Fruit fly (Drosophila melanogaster) whole organism, embryonic: ENCODE results near the gene CG13653.

Experiments
- Asciz ChIP-seq: fragments of 200-800 bp; sonication (Bioruptor generic); optimal IDR thresholded peaks from 2 replicates; lab custom pipeline; 2017; ENCODE audit warnings: missing biosample characterization, mild to moderate bottlenecking, missing genetic modification characterization, missing genetic modification reagents
- Awh ChIP-seq: fragments of 200-800 bp; sonication (Bioruptor generic); IDR thresholded peaks from 2 replicates; pipeline ENCODE4, ENCODE4 v1.3.6; 2022; ENCODE audit warnings: missing biosample characterization, missing genetic modification characterization
- B-H2 ChIP-seq: fragments of 200-800 bp; sonication (Bioruptor generic); optimal IDR thresholded peaks from 2 replicates; lab custom pipeline; 2018; ENCODE audit warnings: missing biosample characterization, mild to moderate bottlenecking, missing genetic modification characterization
- Bdp1 ChIP-seq: fragments of 200-800 bp; sonication (Bioruptor generic); optimal IDR thresholded peaks from 3 replicates; lab custom pipeline; 2016; ENCODE audit warnings: missing biosample characterization, missing genetic modification characterization
- C15 ChIP-seq: fragments of 200-800 bp; sonication (Bioruptor generic); IDR thresholded peaks from 3 replicates; pipeline ENCODE4 v1.3.6; 2022; ENCODE audit warnings: missing biosample characterization, missing genetic modification characterization
- CG10565 ChIP-seq: fragments of 200-800 bp; sonication (Bioruptor generic); optimal IDR thresholded peaks from 3 replicates; lab custom pipeline; 2016; ENCODE audit warnings: missing biosample characterization, mild to moderate bottlenecking, missing genetic modification characterization
- CG10979 ChIP-seq: fragments of 200-800 bp; sonication (Bioruptor generic); optimal IDR thresholded peaks from 2 replicates; lab custom pipeline; 2018; ENCODE audit warnings: missing biosample characterization, mild to moderate bottlenecking, missing genetic modification characterization, moderate library complexity
- CG11085 ChIP-seq: fragments of 200-800 bp; sonication (Bioruptor generic); IDR thresholded peaks from 2 replicates; pipeline ENCODE4 v1.3.6; 2022; ENCODE audit warnings: missing biosample characterization, missing genetic modification characterization
- CG12219 ChIP-seq: fragments of 200-800 bp; sonication (Bioruptor generic); optimal IDR thresholded peaks from 3 replicates; lab custom pipeline; 2018; ENCODE audit warnings: missing biosample characterization, mild to moderate bottlenecking, missing genetic modification characterization
- CG12744 ChIP-seq: fragments of 200-800 bp; sonication (Bioruptor generic); optimal IDR thresholded peaks from 2 replicates; lab custom pipeline; 2016; ENCODE audit warnings: missing biosample characterization, missing genetic modification characterization
- CG15696 ChIP-seq: fragments of 200-800 bp; sonication (Bioruptor generic); optimal IDR thresholded peaks from 2 replicates; lab custom pipeline; 2019; ENCODE audit warnings: missing biosample characterization, mild to moderate bottlenecking, missing genetic modification characterization, moderate library complexity
- CG17328 ChIP-seq: fragments of 200-800 bp; sonication (Bioruptor generic); IDR thresholded peaks from 2 replicates; pipeline ENCODE4 v1.3.6; 2022; ENCODE audit warnings: missing biosample characterization, missing genetic modification characterization
- CG2199 ChIP-seq: fragments of 200-800 bp; sonication (Bioruptor generic); IDR thresholded peaks from 3 replicates; pipeline ENCODE4 v1.3.6; 2022; ENCODE audit warnings: missing biosample characterization, missing genetic modification characterization
- CG2678 ChIP-seq: fragments of 200-800 bp; sonication (Bioruptor generic); optimal IDR thresholded peaks from 3 replicates; lab custom pipeline; 2019; ENCODE audit warnings: missing biosample characterization, mild to moderate bottlenecking, missing genetic modification characterization, moderate library complexity
- CG43689 ChIP-seq: fragments of 200-800 bp; sonication (Bioruptor generic); IDR thresholded peaks from 2 replicates; pipeline ENCODE4 v1.3.6; 2022; ENCODE audit warnings: missing biosample characterization, missing genetic modification characterization
- CG6813 ChIP-seq: fragments of 200-800 bp; sonication (Bioruptor generic); optimal IDR thresholded peaks from 2 replicates; lab custom pipeline; 2017; ENCODE audit warnings: missing biosample characterization, missing genetic modification characterization, mild to moderate bottlenecking, moderate library complexity, missing genetic modification reagents
- CG7357 ChIP-seq: fragments of 200-800 bp; sonication (Bioruptor generic); IDR thresholded peaks from 3 replicates; pipeline ENCODE4 v1.3.6; 2022; ENCODE audit warnings: missing biosample characterization, missing genetic modification characterization
- CG7745 ChIP-seq: fragments of 200-800 bp; sonication (Bioruptor generic); optimal IDR thresholded peaks from 2 replicates; lab custom pipeline; 2018; ENCODE audit warnings: missing biosample characterization, mild to moderate bottlenecking, missing genetic modification characterization, moderate library complexity
- CG7839 ChIP-seq: fragments of 200-800 bp; sonication (Bioruptor generic); optimal IDR thresholded peaks from 3 replicates; lab custom pipeline; 2018; ENCODE audit warnings: missing biosample characterization, mild to moderate bottlenecking, missing genetic modification characterization, moderate library complexity
- CG8089 ChIP-seq: fragments of 200-800 bp; sonication (Bioruptor generic); optimal IDR thresholded peaks from 3 replicates; lab custom pipeline; 2016; ENCODE audit warnings: missing biosample characterization, missing genetic modification characterization
- Doc2 ChIP-seq: fragments of 200-800 bp; sonication (Bioruptor generic); IDR thresholded peaks from 2 replicates; pipeline ENCODE4 v1.3.6; 2022; ENCODE audit warnings: missing biosample characterization, missing genetic modification characterization
- Dref ChIP-seq: fragments of 200-800 bp; sonication (Bioruptor generic); IDR thresholded peaks from 2 replicates; pipeline ENCODE4 v1.3.6; 2022; ENCODE audit warnings: missing biosample characterization, missing genetic modification characterization
- E2f2 ChIP-seq: fragments of 200-800 bp; sonication (Bioruptor generic); IDR thresholded peaks from 2 replicates; pipeline ENCODE4 v1.3.6; 2022; ENCODE audit warnings: missing biosample characterization, missing genetic modification characterization
- Fer3 ChIP-seq: fragments of 200-800 bp; sonication (Bioruptor generic); optimal IDR thresholded peaks from 2 replicates; lab custom pipeline; 2018; ENCODE audit warnings: missing biosample characterization, mild to moderate bottlenecking, missing genetic modification characterization, moderate library complexity
- Gsc ChIP-seq: fragments of 200-800 bp; sonication (Bioruptor generic); IDR thresholded peaks from 2 replicates; pipeline ENCODE4 v1.3.6; 2022; ENCODE audit warnings: missing biosample characterization, missing genetic modification characterization
- H15 ChIP-seq: fragments of 200-800 bp; sonication (Bioruptor generic); IDR thresholded peaks from 3 replicates; pipeline ENCODE4 v1.3.6; 2022; ENCODE audit warnings: missing biosample characterization, missing genetic modification characterization
- Hr3 ChIP-seq: fragments of 200-800 bp; sonication (Bioruptor generic); optimal IDR thresholded peaks from 3 replicates; lab custom pipeline; 2016; ENCODE audit warnings: missing biosample characterization, missing genetic modification characterization
- NC2β ChIP-seq: fragments of 200-800 bp; sonication (Bioruptor generic); optimal IDR thresholded peaks from 2 replicates; lab custom pipeline; 2016; ENCODE audit warnings: missing biosample characterization, missing genetic modification characterization
- Oli ChIP-seq: fragments of 200-800 bp; sonication (Bioruptor generic); optimal IDR thresholded peaks from 2 replicates; lab custom pipeline; 2018; ENCODE audit warnings: missing biosample characterization, mild to moderate bottlenecking, missing genetic modification characterization, moderate library complexity
- PHDP ChIP-seq: fragments of 200-800 bp; sonication (Bioruptor generic); optimal IDR thresholded peaks from 3 replicates; lab custom pipeline; 2018; ENCODE audit warnings: missing biosample characterization, mild to moderate bottlenecking, missing genetic modification characterization, moderate library complexity
- Sry-β ChIP-seq: fragments of 200-800 bp; sonication (Bioruptor generic); optimal IDR thresholded peaks from 2 replicates; lab custom pipeline; 2018; ENCODE audit warnings: missing biosample characterization, mild to moderate bottlenecking, missing genetic modification characterization, moderate library complexity
- TFAM ChIP-seq: fragments of 200-800 bp; sonication (Bioruptor generic); optimal IDR thresholded peaks from 2 replicates; lab custom pipeline; 2017; ENCODE audit warnings: missing biosample characterization, missing genetic modification characterization, inconsistent platforms
- Taf1 ChIP-seq: fragments of 200-800 bp; sonication (Bioruptor generic); IDR thresholded peaks from 2 replicates; pipeline ENCODE4 v1.3.6; 2022; ENCODE audit warnings: missing biosample characterization, missing genetic modification characterization
- bbx ChIP-seq: fragments of 200-800 bp; sonication (Bioruptor generic); IDR thresholded peaks from 2 replicates; pipeline ENCODE4 v1.3.6; 2022; ENCODE audit warnings: missing biosample characterization, missing genetic modification characterization; ENCODE audit not compliant: partially characterized antibody
- chif ChIP-seq, 2 experiments: fragments of 200-800 bp; sonication (Bioruptor generic); optimal IDR thresholded peaks; 3 replicates each; lab custom pipeline; 2016; ENCODE audit warnings: missing biosample characterization in 2 of 2, missing genetic modification characterization in 2 of 2
- danr ChIP-seq: fragments of 200-800 bp; sonication (Bioruptor generic); IDR thresholded peaks from 2 replicates; pipeline ENCODE4 v1.3.6; 2022; ENCODE audit warnings: missing biosample characterization, missing genetic modification characterization
- dpn ChIP-seq, 2 experiments: fragments of 200-800 bp; sonication (Bioruptor generic); optimal IDR thresholded peaks; 3 replicates each; lab custom pipeline; 2016; ENCODE audit warnings: missing biosample characterization in 2 of 2, missing genetic modification characterization in 2 of 2
- esg ChIP-seq: fragments of 200-800 bp; sonication (Bioruptor generic); conservative IDR thresholded peaks from 2 replicates; pipeline ENCODE4 v1.3.6; 2022; ENCODE audit warnings: missing biosample characterization, missing genetic modification characterization
- ftz-f1 ChIP-seq: fragments of 200-800 bp; sonication (Bioruptor generic); optimal IDR thresholded peaks from 2 replicates; lab custom pipeline; 2016; ENCODE audit warnings: missing biosample characterization, missing genetic modification characterization
- hb ChIP-seq: fragments of 200-800 bp; sonication (Bioruptor generic); IDR thresholded peaks from 3 replicates; pipeline ENCODE4 v1.3.6; 2022; ENCODE audit warnings: missing biosample characterization, missing genetic modification characterization; ENCODE audit not compliant: partially characterized antibody
- mirr ChIP-seq: fragments of 200-800 bp; sonication (Bioruptor generic); optimal IDR thresholded peaks from 3 replicates; lab custom pipeline; 2018; ENCODE audit warnings: missing biosample characterization, mild to moderate bottlenecking, missing genetic modification characterization
- nau ChIP-seq: fragments of 200-800 bp; sonication (Bioruptor generic); optimal IDR thresholded peaks from 3 replicates; lab custom pipeline; 2017; ENCODE audit warnings: missing biosample characterization, mild to moderate bottlenecking, missing genetic modification characterization, missing genetic modification reagents
- prd ChIP-seq, 3 experiments: fragments of >200 bp in 2 of 3; fragments of 200-800 bp in 1 of 3; sonication (Bioruptor generic) in 1 of 3; optimal IDR thresholded peaks in 2 of 3; IDR thresholded peaks in 1 of 3; 2 replicates in 2 of 3; 3 replicates in 1 of 3; pipeline versions ENCODE4 v1.3.6 to Lab custom; 2017 to 2022; ENCODE audit warnings: missing biosample characterization in 1 of 3, missing genetic modification characterization in 1 of 3
- schlank ChIP-seq: fragments of 200-800 bp; sonication (Bioruptor generic); optimal IDR thresholded peaks from 2 replicates; lab custom pipeline; 2018; ENCODE audit warnings: missing biosample characterization, mild to moderate bottlenecking, missing genetic modification characterization
- sens ChIP-seq: fragments of 200-800 bp; sonication (Bioruptor generic); peaks from one replicate; lab custom pipeline; 2016; ENCODE audit warnings: missing biosample characterization, missing genetic modification characterization
- sens-2 ChIP-seq: fragments of 200-800 bp; sonication (Bioruptor generic); IDR thresholded peaks from 2 replicates; pipeline ENCODE4 v1.3.6; 2022; ENCODE audit warnings: missing biosample characterization, missing genetic modification characterization
- sisA ChIP-seq: fragments of 200-800 bp; sonication (Bioruptor generic); IDR thresholded peaks from 2 replicates; pipeline ENCODE4 v1.3.6; 2022; ENCODE audit warnings: missing biosample characterization, missing genetic modification characterization
- slou ChIP-seq: fragments of 200-800 bp; sonication (Bioruptor generic); optimal IDR thresholded peaks from 3 replicates; lab custom pipeline; 2016; ENCODE audit warnings: missing biosample characterization, missing genetic modification characterization
- sqz ChIP-seq: fragments of 200-800 bp; sonication (Bioruptor generic); optimal IDR thresholded peaks from 3 replicates; lab custom pipeline; 2018; ENCODE audit warnings: missing biosample characterization, mild to moderate bottlenecking, missing genetic modification characterization
- tin ChIP-seq: fragments of 200-800 bp; sonication (Bioruptor generic); optimal IDR thresholded peaks from 3 replicates; lab custom pipeline; 2016; ENCODE audit warnings: missing biosample characterization, missing genetic modification characterization
- wek ChIP-seq: fragments of 200-800 bp; sonication (Bioruptor generic); optimal IDR thresholded peaks from 3 replicates; lab custom pipeline; 2018; ENCODE audit warnings: missing biosample characterization, mild to moderate bottlenecking, missing genetic modification characterization, moderate library complexity

Gene CG13653

dm6 chr3R:25178521-25178920 is 16.8 kb upstream of the CG13653 start (continued):
- peak; percentile 77 for TF ChIP-seq NC2β (GFP tag; lab: Kevin White, UChicago)
- peak; percentile 49 for TF ChIP-seq CG10979
- no peak for TF ChIP-seq bbx (GFP tag; lab: Robert Waterston, UW)
- no peak for TF ChIP-seq slou (GFP tag; lab: Kevin White, UChicago)
- peak; percentile 6 for TF ChIP-seq CG2678 (tag; lab: Kevin White, UChicago)
- no peak for TF ChIP-seq hb
- TF ChIP-seq CG43689: no peak
- TF ChIP-seq sisA (GFP tag; lab: Robert Waterston, UW): peak; percentile 75
- peak; percentile 72 for TF ChIP-seq sens (GFP tag; lab: Kevin White, UChicago)
- TF ChIP-seq TFAM: no peak
- peak; percentile 31 for TF ChIP-seq Asciz (GFP tag; lab: Kevin White, UChicago)
- no peak for TF ChIP-seq Gsc (GFP tag; lab: Robert Waterston, UW)
- peak; percentile 67 for TF ChIP-seq Hr3 (GFP tag; lab: Kevin White, UChicago)
- TF ChIP-seq H15 (GFP tag; lab: Robert Waterston, UW): peak; percentile 61; the same call in 1 of the 3 replicates
- TF ChIP-seq Fer3 (tag; lab: Kevin White, UChicago): no peak
- no peak for TF ChIP-seq Sry-β (GFP tag; lab: Kevin White, UChicago)
- peak; percentile 92 for TF ChIP-seq CG17328 (GFP tag; lab: Robert Waterston, UW)
- peak; percentile 19; the same call in 1 of the 2 replicates for TF ChIP-seq Doc2 (GFP tag; lab: Robert Waterston, UW)
- TF ChIP-seq CG15696 (tag; lab: Kevin White, UChicago): peak; percentile 87
- no peak for TF ChIP-seq ftz-f1 (GFP tag; lab: Kevin White, UChicago)
- TF ChIP-seq tin: peak; percentile 52
- peak; percentile 70 to 86 for TF ChIP-seq chif (GFP tag; optimal IDR thresholded peaks at IDR 0.05; lab: Kevin White, UChicago)
- peak; percentile 38 for TF ChIP-seq CG12744 (GFP tag; lab: Kevin White, UChicago)
- peak in 1 of 2 experiments; percentile 66 for TF ChIP-seq dpn (GFP tag; optimal IDR thresholded peaks at IDR 0.05; lab: Kevin White, UChicago)
- TF ChIP-seq Dref (GFP tag; lab: Robert Waterston, UW): no peak
- peak; percentile 54; the same call in 1 of the 2 replicates for TF ChIP-seq danr (GFP tag; lab: Robert Waterston, UW)
- TF ChIP-seq sens-2 (GFP tag; lab: Robert Waterston, UW): peak; percentile 72
- peak; percentile 61 for TF ChIP-seq PHDP (tag; lab: Kevin White, UChicago)
- TF ChIP-seq nau (GFP tag; lab: Kevin White, UChicago): no peak
- TF ChIP-seq schlank: no peak
- TF ChIP-seq CG7839 (tag; lab: Kevin White, UChicago): peak; percentile 75
- peak; percentile 70 for TF ChIP-seq Oli (tag; lab: Kevin White, UChicago)
- no peak for TF ChIP-seq Awh
- TF ChIP-seq CG2199 (GFP tag; lab: Robert Waterston, UW): no peak
- peak; percentile 46; the same call in 1 of the 3 replicates for TF ChIP-seq CG7357 (GFP tag; lab: Robert Waterston, UW)
- TF ChIP-seq C15: no peak
- no peak for TF ChIP-seq CG10565 (GFP tag; lab: Kevin White, UChicago)
- peak; percentile 7 for TF ChIP-seq CG6813
- peak; percentile 59 for TF ChIP-seq CG7745
- no peak for TF ChIP-seq Taf1 (GFP tag; lab: Robert Waterston, UW)
- no peak for TF ChIP-seq prd (optimal IDR thresholded peaks at IDR 0.05; lab: Kevin White, UChicago)
- TF ChIP-seq prd (GFP tag; IDR thresholded peaks at IDR 0.05; lab: Robert Waterston, UW): peak; percentile 93
- TF ChIP-seq mirr (GFP tag; lab: Kevin White, UChicago): no peak
- peak; percentile 30; the same call in 1 of the 2 replicates for TF ChIP-seq E2f2 (GFP tag; lab: Robert Waterston, UW)
- TF ChIP-seq CG12219 (GFP tag; lab: Kevin White, UChicago): peak; percentile 59
- TF ChIP-seq Bdp1 (GFP tag; lab: Kevin White, UChicago): peak; percentile 41
- no peak for TF ChIP-seq wek
- TF ChIP-seq B-H2 (GFP tag; lab: Kevin White, UChicago): no peak
- TF ChIP-seq CG11085 (GFP tag; lab: Robert Waterston, UW): no peak
- TF ChIP-seq esg (GFP tag; lab: Robert Waterston, UW): peak; percentile 49
- peak; percentile 43 for TF ChIP-seq CG8089
- no peak for TF ChIP-seq sqz (GFP tag; lab: Kevin White, UChicago)
